Worm (Caenorhabditis elegans): Measurements from ENCODE around the gene T18D3.9.

DNA sequence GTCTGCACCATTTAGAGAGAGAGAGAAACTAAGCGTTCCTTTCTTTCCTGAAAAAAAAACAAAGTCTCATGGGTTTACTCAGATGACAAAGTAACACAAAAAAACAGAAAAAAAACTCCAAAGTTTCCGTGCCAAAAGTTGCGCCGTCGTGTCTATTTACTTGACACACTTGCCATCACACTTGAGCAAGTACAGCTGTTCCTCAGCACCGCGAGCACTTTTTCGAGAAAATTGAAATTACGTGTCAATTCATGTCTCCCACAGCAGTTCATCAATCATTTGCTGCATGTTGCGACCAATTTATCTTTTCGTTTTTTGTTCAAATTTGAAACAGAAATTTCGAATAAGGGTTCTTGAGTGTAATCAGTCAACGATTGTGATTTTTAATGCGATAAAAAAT, 17.8 kb downstream of the T18D3.9 start:
- TF ChIP-seq ama-1 (optimal IDR thresholded peaks at IDR 0.05): no peak
- no peak for TF ChIP-seq ama-1 (GFP tag; optimal IDR thresholded peaks at IDR 0.05)
- TF ChIP-seq ztf-25 (GFP tag; IDR thresholded peaks at IDR 0.05): no peak
- TF ChIP-seq let-526 (GFP tag; IDR thresholded peaks at IDR 0.05): no peak
- no peak for TF ChIP-seq efl-1 (GFP tag; optimal IDR thresholded peaks at IDR 0.05)
- no peak for TF ChIP-seq sptf-2 (GFP tag; optimal IDR thresholded peaks at IDR 0.05)
- no peak for TF ChIP-seq ceh-27 (GFP tag; optimal IDR thresholded peaks at IDR 0.05)
- TF ChIP-seq pha-4 (tag; optimal IDR thresholded peaks at IDR 0.05): peak; percentile 17

Measured in whole organism, young adult.